Fruit fly (Drosophila melanogaster) whole organism, embryonic: ENCODE data around the gene Arl5.

Experiments used
- Ada2b ChIP-seq: fragments of 200-800 bp; sonication (Bioruptor generic); IDR thresholded peaks from 2 replicates; pipeline ENCODE4 v1.3.6; 2022; ENCODE audit warnings: missing biosample characterization, missing genetic modification characterization
- Bgb ChIP-seq: fragments of 200-800 bp; sonication (Bioruptor generic); IDR thresholded peaks from 2 replicates; pipeline ENCODE4 v1.3.6; 2022; ENCODE audit warnings: missing biosample characterization, missing genetic modification characterization; ENCODE audit not compliant: partially characterized antibody
- Bteb2 ChIP-seq: fragments of 200-800 bp; sonication (Bioruptor generic); optimal IDR thresholded peaks from 2 replicates; lab custom pipeline; 2016; ENCODE audit warnings: missing biosample characterization, missing genetic modification characterization
- CG10366 ChIP-seq: fragments of 200-800 bp; sonication (Bioruptor generic); IDR thresholded peaks from 2 replicates; pipeline ENCODE4 v1.3.6; 2022; ENCODE audit warnings: missing biosample characterization, missing genetic modification characterization
- CG10654 ChIP-seq: fragments of 200-800 bp; sonication (Bioruptor generic); optimal IDR thresholded peaks from 2 replicates; lab custom pipeline; 2016; ENCODE audit warnings: missing biosample characterization, missing genetic modification characterization
- CG11456 ChIP-seq: fragments of 200-800 bp; sonication (Bioruptor generic); IDR thresholded peaks from 3 replicates; pipeline ENCODE4 v1.3.6; 2022; ENCODE audit warnings: missing biosample characterization, missing genetic modification characterization
- CG11695 ChIP-seq: fragments of 200-800 bp; sonication (Bioruptor generic); IDR thresholded peaks from 3 replicates; pipeline ENCODE4 v1.3.6; 2022; ENCODE audit warnings: missing biosample characterization, missing genetic modification characterization
- CG11723 ChIP-seq: fragments of 200-800 bp; sonication (Bioruptor generic); optimal IDR thresholded peaks from 2 replicates; lab custom pipeline; 2017; ENCODE audit warnings: missing biosample characterization, mild to moderate bottlenecking, missing genetic modification characterization
- CG12219 ChIP-seq: fragments of 200-800 bp; sonication (Bioruptor generic); optimal IDR thresholded peaks from 3 replicates; lab custom pipeline; 2018; ENCODE audit warnings: missing biosample characterization, mild to moderate bottlenecking, missing genetic modification characterization
- CG12236 ChIP-seq: fragments of 200-800 bp; sonication (Bioruptor generic); optimal IDR thresholded peaks from 2 replicates; lab custom pipeline; 2016; ENCODE audit warnings: missing biosample characterization, missing genetic modification characterization
- CG15073 ChIP-seq: fragments of 200-800 bp; sonication (Bioruptor generic); optimal IDR thresholded peaks from 2 replicates; lab custom pipeline; 2016; ENCODE audit warnings: missing biosample characterization, missing genetic modification characterization
- CG15696 ChIP-seq: fragments of 200-800 bp; sonication (Bioruptor generic); optimal IDR thresholded peaks from 2 replicates; lab custom pipeline; 2019; ENCODE audit warnings: missing biosample characterization, mild to moderate bottlenecking, missing genetic modification characterization, moderate library complexity
- CG17612 ChIP-seq: fragments of 200-800 bp; sonication (Bioruptor generic); IDR thresholded peaks from 2 replicates; pipeline ENCODE4 v1.3.6; 2022; ENCODE audit warnings: missing biosample characterization, missing genetic modification characterization
- CG17802 ChIP-seq: fragments of 200-800 bp; sonication (Bioruptor generic); optimal IDR thresholded peaks from 2 replicates; lab custom pipeline; 2018; ENCODE audit warnings: missing biosample characterization, mild to moderate bottlenecking, missing genetic modification characterization, moderate library complexity
- CG18011 ChIP-seq: fragments of 200-800 bp; sonication (Bioruptor generic); optimal IDR thresholded peaks from 2 replicates; lab custom pipeline; 2017; ENCODE audit warnings: missing biosample characterization, missing genetic modification characterization, mild to moderate bottlenecking, moderate library complexity, missing genotype
- CG18619 ChIP-seq: fragments of 200-800 bp; sonication (Bioruptor generic); optimal IDR thresholded peaks from 3 replicates; lab custom pipeline; 2017; ENCODE audit warnings: missing biosample characterization, mild to moderate bottlenecking, missing genetic modification characterization
- CG2116 ChIP-seq: fragments of 200-800 bp; sonication (Bioruptor generic); optimal IDR thresholded peaks from 3 replicates; lab custom pipeline; 2018; ENCODE audit warnings: missing biosample characterization, mild to moderate bottlenecking, missing genetic modification characterization
- CG30020 ChIP-seq: fragments of 200-800 bp; optimal IDR thresholded peaks from 2 replicates; lab custom pipeline; 2019; ENCODE audit warnings: missing biosample characterization, mild to moderate bottlenecking, missing genetic modification characterization, moderate library complexity
- CG6254 ChIP-seq: fragments of 200-800 bp; sonication (Bioruptor generic); optimal IDR thresholded peaks from 3 replicates; lab custom pipeline; 2017; ENCODE audit warnings: mild to moderate bottlenecking, missing biosample characterization, missing genetic modification reagents, missing genetic modification characterization
- CG6854 ChIP-seq: fragments of 200-800 bp; sonication (Bioruptor generic); optimal IDR thresholded peaks from 3 replicates; lab custom pipeline; 2017; ENCODE audit warnings: missing biosample characterization, mild to moderate bottlenecking, missing genetic modification characterization
- CG9876 ChIP-seq: fragments of 200-800 bp; sonication (Bioruptor generic); optimal IDR thresholded peaks from 2 replicates; lab custom pipeline; 2016; ENCODE audit warnings: missing biosample characterization, missing genetic modification characterization
- CG9932 ChIP-seq: fragments of 200-800 bp; sonication (Bioruptor generic); IDR thresholded peaks from 2 replicates; pipeline ENCODE4 v1.3.6; 2022; ENCODE audit warnings: missing biosample characterization, missing genetic modification characterization
- Dbx ChIP-seq: fragments of 200-800 bp; sonication (Bioruptor generic); IDR thresholded peaks from 3 replicates; pipeline ENCODE4 v1.3.6; 2022; ENCODE audit warnings: missing biosample characterization, missing genetic modification characterization
- Dek ChIP-seq: fragments of 200-800 bp; sonication (Bioruptor generic); optimal IDR thresholded peaks from 3 replicates; lab custom pipeline; 2019; ENCODE audit warnings: missing biosample characterization, mild to moderate bottlenecking, missing genetic modification characterization, moderate library complexity
- Gsc ChIP-seq: fragments of 200-800 bp; sonication (Bioruptor generic); IDR thresholded peaks from 2 replicates; pipeline ENCODE4 v1.3.6; 2022; ENCODE audit warnings: missing biosample characterization, missing genetic modification characterization
- HLH54F ChIP-seq: fragments of 200-800 bp; sonication (Bioruptor generic); optimal IDR thresholded peaks from 3 replicates; lab custom pipeline; 2016; ENCODE audit warnings: missing biosample characterization, missing genetic modification characterization
- Hmr ChIP-seq: fragments of 200-800 bp; sonication (Bioruptor generic); optimal IDR thresholded peaks from 3 replicates; lab custom pipeline; 2017; ENCODE audit warnings: mild to moderate bottlenecking, missing biosample characterization, missing genetic modification reagents, missing genetic modification characterization
- Jarid2 ChIP-seq: fragments of 200-800 bp; sonication (Bioruptor generic); optimal IDR thresholded peaks from 3 replicates; lab custom pipeline; 2017; ENCODE audit warnings: mild to moderate bottlenecking, missing biosample characterization, missing genetic modification reagents, missing genetic modification characterization
- Taf1 ChIP-seq: fragments of 200-800 bp; sonication (Bioruptor generic); IDR thresholded peaks from 2 replicates; pipeline ENCODE4 v1.3.6; 2022; ENCODE audit warnings: missing biosample characterization, missing genetic modification characterization
- ab ChIP-seq: fragments of 200-800 bp; sonication (Bioruptor generic); optimal IDR thresholded peaks from 2 replicates; lab custom pipeline; 2016; ENCODE audit warnings: missing biosample characterization, missing genetic modification characterization
- al ChIP-seq: fragments of 200-800 bp; sonication (Bioruptor generic); IDR thresholded peaks from 2 replicates; pipeline ENCODE4 v1.3.6; 2022; ENCODE audit warnings: missing biosample characterization, missing genetic modification characterization
- amos ChIP-seq: fragments of 200-800 bp; sonication (Bioruptor generic); IDR thresholded peaks from 2 replicates; pipeline ENCODE4 v1.3.6; 2022; ENCODE audit warnings: missing biosample characterization, missing genetic modification characterization; ENCODE audit not compliant: partially characterized antibody
- chif ChIP-seq, 2 experiments: fragments of 200-800 bp; sonication (Bioruptor generic); optimal IDR thresholded peaks; 3 replicates each; lab custom pipeline; 2016; ENCODE audit warnings: missing biosample characterization in 2 of 2, missing genetic modification characterization in 2 of 2
- ci ChIP-seq: fragments of 200-800 bp; sonication (Bioruptor generic); IDR thresholded peaks from 3 replicates; pipeline ENCODE4 v1.3.6; 2022; ENCODE audit warnings: missing biosample characterization, missing genetic modification characterization
- dan ChIP-seq: fragments of 200-800 bp; sonication (Bioruptor generic); IDR thresholded peaks from 2 replicates; pipeline ENCODE4 v1.3.6; 2022; ENCODE audit warnings: missing biosample characterization, missing genetic modification characterization
- esg ChIP-seq: fragments of 200-800 bp; sonication (Bioruptor generic); conservative IDR thresholded peaks from 2 replicates; pipeline ENCODE4 v1.3.6; 2022; ENCODE audit warnings: missing biosample characterization, missing genetic modification characterization
- fd96Cb ChIP-seq: fragments of 200-800 bp; sonication (Bioruptor generic); optimal IDR thresholded peaks from 2 replicates; lab custom pipeline; 2018; ENCODE audit warnings: missing biosample characterization, mild to moderate bottlenecking, missing genetic modification characterization, moderate library complexity
- fru ChIP-seq: fragments of >200 bp; optimal IDR thresholded peaks from 2 replicates; lab custom pipeline; 2017
- gem ChIP-seq: fragments of 200-800 bp; sonication (Bioruptor generic); optimal IDR thresholded peaks from 2 replicates; lab custom pipeline; 2019; ENCODE audit warnings: missing biosample characterization, mild to moderate bottlenecking, missing genetic modification characterization, moderate library complexity
- pan ChIP-seq, 4 experiments: fragments of >200 bp in 3 of 4; fragments of 200-800 bp in 1 of 4; sonication (Bioruptor generic) in 1 of 4; optimal IDR thresholded peaks in 3 of 4; IDR thresholded peaks in 1 of 4; 2 replicates each; pipeline versions ENCODE4 v1.3.6 to Lab custom; 2017 to 2022; ENCODE audit warnings: missing biosample characterization in 2 of 4, missing genetic modification characterization in 2 of 4, mixed read lengths in 1 of 4
- sd ChIP-seq: fragments of 200-800 bp; sonication (Bioruptor generic); optimal IDR thresholded peaks from 3 replicates; lab custom pipeline; 2018; ENCODE audit warnings: missing biosample characterization, mild to moderate bottlenecking, missing genetic modification characterization, moderate library complexity
- sr ChIP-seq: fragments of 200-800 bp; sonication (Bioruptor generic); IDR thresholded peaks from 3 replicates; pipeline ENCODE4 v1.3.6; 2022; ENCODE audit warnings: missing biosample characterization, missing genetic modification characterization
- tap ChIP-seq: fragments of 200-800 bp; optimal IDR thresholded peaks from 3 replicates; lab custom pipeline; 2019; ENCODE audit warnings: missing biosample characterization, mild to moderate bottlenecking, missing genetic modification characterization, moderate library complexity
- vfl ChIP-seq: fragments of 200-800 bp; sonication (Bioruptor generic); optimal IDR thresholded peaks from 2 replicates; lab custom pipeline; 2016; ENCODE audit warnings: missing biosample characterization, missing genetic modification characterization
- wor ChIP-seq: fragments of 200-800 bp; sonication (Bioruptor generic); IDR thresholded peaks from 2 replicates; pipeline ENCODE4 v1.3.6; 2022; ENCODE audit warnings: missing biosample characterization, missing genetic modification characterization
- zen2 ChIP-seq: fragments of 200-800 bp; sonication (Bioruptor generic); IDR thresholded peaks from 3 replicates; pipeline ENCODE4 v1.3.6; 2022; ENCODE audit warnings: missing biosample characterization, missing genetic modification characterization; ENCODE audit not compliant: partially characterized antibody
- zf30C ChIP-seq: fragments of 200-800 bp; sonication (Bioruptor generic); optimal IDR thresholded peaks from 3 replicates; lab custom pipeline; 2018; ENCODE audit warnings: missing biosample characterization, mild to moderate bottlenecking, missing genetic modification characterization

Arl5 gene

dm6 chr3L:8295227-8295626, 4.4 kb downstream of the Arl5 start, which contains the start of gene CG7201:
Gene CG7201, minus strand, starts transcription at chr3L:8295327.
- no peak for TF ChIP-seq ci (GFP tag; lab: Robert Waterston, UW)
- TF ChIP-seq esg: no peak
- TF ChIP-seq CG17612 (GFP tag; lab: Robert Waterston, UW): no peak
- TF ChIP-seq CG6254 (GFP tag; lab: Kevin White, UChicago): no peak
- no peak for TF ChIP-seq HLH54F
- no peak for TF ChIP-seq CG17802 (tag; lab: Kevin White, UChicago)
- TF ChIP-seq Jarid2 (GFP tag; lab: Kevin White, UChicago): no peak
- TF ChIP-seq CG12219 (GFP tag; lab: Kevin White, UChicago): no peak
- TF ChIP-seq CG11723 (GFP tag; lab: Kevin White, UChicago): no peak
- TF ChIP-seq zen2 (GFP tag; lab: Robert Waterston, UW): no peak
- no peak for TF ChIP-seq CG30020 (tag; lab: Kevin White, UChicago)

DNA sequence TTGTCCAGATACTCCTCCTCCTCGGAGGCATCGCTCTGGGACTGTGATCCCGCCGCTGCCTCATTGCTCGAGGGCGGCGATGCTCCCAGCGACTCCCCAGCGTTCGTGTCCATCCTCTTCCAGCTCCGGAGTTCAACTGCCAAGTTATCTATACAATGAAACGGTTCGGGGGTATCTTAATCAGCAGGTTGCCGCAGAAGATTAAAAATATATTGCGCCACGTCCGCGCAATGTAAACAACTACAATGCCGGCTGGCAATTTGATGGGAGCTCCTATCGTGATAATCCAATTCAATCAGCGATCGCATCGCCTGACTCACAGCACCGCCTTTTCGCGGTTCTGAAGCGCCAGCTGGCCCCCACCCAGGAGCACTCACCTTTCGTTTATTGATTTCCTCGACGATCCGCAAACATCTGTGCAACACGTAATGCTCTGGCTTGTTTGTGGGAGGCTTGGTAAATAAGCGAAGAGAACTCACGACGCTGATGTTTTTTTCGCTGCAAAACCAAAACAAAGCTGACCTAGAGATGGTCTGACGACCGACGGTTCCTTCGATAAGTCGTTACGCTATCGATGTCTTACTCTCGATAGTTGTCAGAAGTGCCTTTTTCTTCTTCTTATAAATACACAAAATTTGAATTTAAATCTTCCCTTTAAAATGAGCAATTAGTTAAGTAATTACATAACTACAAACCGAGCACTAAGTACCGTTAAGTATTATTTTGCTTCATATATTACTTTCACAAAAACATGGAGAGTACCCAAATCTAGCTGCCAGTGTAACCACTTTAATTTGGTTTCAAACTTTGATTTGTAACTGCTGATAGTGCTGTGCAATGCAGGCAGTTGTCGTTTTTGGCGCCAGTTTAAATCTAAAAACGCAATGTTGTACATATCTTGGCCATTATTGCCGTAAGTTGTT, 10.0 kb downstream of the Arl5 start, which contains the start of gene cert:
Gene cert (minus strand): TSS at position 535 of the 923 bp plus-strand sequence.
- no peak for TF ChIP-seq CG12236 (GFP tag; lab: Kevin White, UChicago)
- TF ChIP-seq tap (tag; lab: Kevin White, UChicago): no peak
- peak; percentile 11 for TF ChIP-seq CG18619 (GFP tag; lab: Kevin White, UChicago)
- TF ChIP-seq fd96Cb (tag; lab: Kevin White, UChicago): no peak
- no peak; the same call in 2 of the 3 replicates for TF ChIP-seq CG11456
- no peak for TF ChIP-seq Ada2b (GFP tag; lab: Robert Waterston, UW)
- no peak for TF ChIP-seq fru (lab: Kevin White, UChicago)
- 0 out of 3 replicates have a peak, but pooled peaks have one; percentile 40 for TF ChIP-seq CG11695 (GFP tag; lab: Robert Waterston, UW)
- TF ChIP-seq sd: no peak
- no peak for TF ChIP-seq CG10366
- no peak for TF ChIP-seq chif (GFP tag; optimal IDR thresholded peaks at IDR 0.05; lab: Kevin White, UChicago)
- TF ChIP-seq CG18011 (GFP tag; lab: Kevin White, UChicago): no peak
- TF ChIP-seq Dbx (GFP tag; lab: Robert Waterston, UW): peak; percentile 36; the same call in 1 of the 3 replicates
- TF ChIP-seq CG15073 (GFP tag; lab: Kevin White, UChicago): no peak
- TF ChIP-seq CG9932: peak; percentile 53; the same call in 1 of the 2 replicates
- TF ChIP-seq wor (GFP tag; lab: Robert Waterston, UW): no peak
- peak; percentile 91 for TF ChIP-seq amos (GFP tag; lab: Robert Waterston, UW)
- no peak for TF ChIP-seq Taf1 (GFP tag; lab: Robert Waterston, UW)
- no peak for TF ChIP-seq Dek (tag; lab: Kevin White, UChicago)
- no peak for TF ChIP-seq zf30C (GFP tag; lab: Kevin White, UChicago)
- peak; percentile 92 for TF ChIP-seq CG2116
- no peak for TF ChIP-seq ab (GFP tag; lab: Kevin White, UChicago)
- peak; percentile 90 for TF ChIP-seq Bgb
- TF ChIP-seq dan (GFP tag; lab: Robert Waterston, UW): no peak
- no peak for TF ChIP-seq Bteb2 (GFP tag; lab: Kevin White, UChicago)
- TF ChIP-seq pan (optimal IDR thresholded peaks at IDR 0.05; lab: Kevin White, UChicago): no peak
- TF ChIP-seq pan (GFP tag; optimal IDR thresholded peaks at IDR 0.05 in 1 of 2, IDR thresholded peaks at IDR 0.05 in 1 of 2): no peak
- peak; percentile 19 for TF ChIP-seq Hmr (GFP tag; lab: Kevin White, UChicago)
- TF ChIP-seq CG10654 (GFP tag; lab: Kevin White, UChicago): no peak
- no peak for TF ChIP-seq CG9876
- TF ChIP-seq CG15696 (tag; lab: Kevin White, UChicago): no peak
- TF ChIP-seq gem: peak; percentile 11
- TF ChIP-seq HLH54F: no peak
- TF ChIP-seq sr (GFP tag; lab: Robert Waterston, UW): no peak
- no peak for TF ChIP-seq vfl
- TF ChIP-seq Gsc (GFP tag; lab: Robert Waterston, UW): no peak
- TF ChIP-seq CG6854 (GFP tag; lab: Kevin White, UChicago): no peak
- TF ChIP-seq al: no peak
